Fruit fly (Drosophila melanogaster) whole organism, embryonic: ENCODE results near the gene CG14567.

Experiments used
- Atf3 ChIP-seq: fragments of 200-800 bp; sonication (Bioruptor generic); optimal IDR thresholded peaks from 3 replicates; lab custom pipeline; 2016; ENCODE audit warnings: missing biosample characterization, missing genetic modification characterization
- B-H2 ChIP-seq: fragments of 200-800 bp; sonication (Bioruptor generic); optimal IDR thresholded peaks from 2 replicates; lab custom pipeline; 2018; ENCODE audit warnings: missing biosample characterization, mild to moderate bottlenecking, missing genetic modification characterization
- CG10543 ChIP-seq: fragments of 200-800 bp; sonication (Bioruptor generic); optimal IDR thresholded peaks from 3 replicates; lab custom pipeline; 2017; ENCODE audit warnings: missing biosample characterization, mild to moderate bottlenecking, missing genetic modification characterization, moderate library complexity
- CG11456 ChIP-seq: fragments of 200-800 bp; sonication (Bioruptor generic); IDR thresholded peaks from 3 replicates; pipeline ENCODE4 v1.3.6; 2022; ENCODE audit warnings: missing biosample characterization, missing genetic modification characterization
- CG11696 ChIP-seq: fragments of 200-800 bp; sonication (Bioruptor generic); IDR thresholded peaks from 2 replicates; pipeline ENCODE4 v1.3.6; 2022; ENCODE audit warnings: missing biosample characterization, missing genetic modification characterization
- CG13624 ChIP-seq: fragments of 200-800 bp; sonication (Bioruptor generic); optimal IDR thresholded peaks from 2 replicates; lab custom pipeline; 2016; ENCODE audit warnings: missing biosample characterization, missing genetic modification characterization
- CG14014 ChIP-seq: fragments of 200-800 bp; sonication (Bioruptor generic); IDR thresholded peaks from 2 replicates; pipeline ENCODE4 v1.3.6; 2022; ENCODE audit warnings: missing biosample characterization, missing genetic modification characterization
- CG17802 ChIP-seq: fragments of 200-800 bp; sonication (Bioruptor generic); optimal IDR thresholded peaks from 2 replicates; lab custom pipeline; 2018; ENCODE audit warnings: missing biosample characterization, mild to moderate bottlenecking, missing genetic modification characterization, moderate library complexity
- CG2120 ChIP-seq: fragments of 200-800 bp; sonication (Bioruptor generic); optimal IDR thresholded peaks from 3 replicates; lab custom pipeline; 2016; ENCODE audit warnings: missing biosample characterization, missing genetic modification characterization
- CG32767 ChIP-seq: fragments of 200-800 bp; sonication (Bioruptor generic); IDR thresholded peaks from 2 replicates; pipeline ENCODE4 v1.3.6; 2022; ENCODE audit warnings: missing biosample characterization, missing genetic modification characterization
- CG33557 ChIP-seq: fragments of 200-800 bp; sonication (Bioruptor generic); optimal IDR thresholded peaks from 2 replicates; lab custom pipeline; 2019; ENCODE audit warnings: missing biosample characterization, mild to moderate bottlenecking, missing genetic modification characterization, moderate library complexity
- CG4404 ChIP-seq: fragments of 200-800 bp; sonication (Bioruptor generic); IDR thresholded peaks from 2 replicates; pipeline ENCODE4 v1.3.6; 2022; ENCODE audit warnings: missing biosample characterization, missing genetic modification characterization
- CG6272 ChIP-seq: fragments of 200-800 bp; sonication (Bioruptor generic); IDR thresholded peaks from 2 replicates; pipeline ENCODE4 v1.3.6; 2022; ENCODE audit warnings: missing biosample characterization, missing genetic modification characterization
- CG6654 ChIP-seq: fragments of 200-800 bp; sonication (Bioruptor generic); optimal IDR thresholded peaks from 2 replicates; lab custom pipeline; 2017; ENCODE audit warnings: missing biosample characterization, mild to moderate bottlenecking, missing genetic modification characterization
- CG8924 ChIP-seq: fragments of 200-800 bp; optimal IDR thresholded peaks from 3 replicates; lab custom pipeline; 2019; ENCODE audit warnings: missing biosample characterization, mild to moderate bottlenecking, missing genetic modification characterization, moderate library complexity
- CG9609 ChIP-seq: fragments of 200-800 bp; sonication (Bioruptor generic); optimal IDR thresholded peaks from 3 replicates; lab custom pipeline; 2016; ENCODE audit warnings: missing biosample characterization, missing genetic modification characterization
- Dll ChIP-seq: fragments of 200-800 bp; sonication (Bioruptor generic); IDR thresholded peaks from 4 replicates; pipeline ENCODE4 v1.3.6; 2022; ENCODE audit warnings: missing biosample characterization, missing genetic modification characterization; ENCODE audit not compliant: partially characterized antibody
- Elba2 ChIP-seq: fragments of 200-800 bp; sonication (Bioruptor generic); optimal IDR thresholded peaks from 3 replicates; lab custom pipeline; 2016; ENCODE audit warnings: missing biosample characterization, missing genetic modification characterization
- HmgZ ChIP-seq: fragments of 200-800 bp; sonication (Bioruptor generic); optimal IDR thresholded peaks from 2 replicates; lab custom pipeline; 2018; ENCODE audit warnings: missing biosample characterization, mild to moderate bottlenecking, missing genetic modification characterization
- Hr51 ChIP-seq, 2 experiments: fragments of 200-800 bp; sonication (Bioruptor generic); optimal IDR thresholded peaks; 2 replicates in 1 of 2; 3 replicates in 1 of 2; lab custom pipeline; 2016 to 2018; ENCODE audit warnings: missing biosample characterization in 2 of 2, missing genetic modification characterization in 2 of 2, mild to moderate bottlenecking in 1 of 2, moderate library complexity in 1 of 2
- Hsf ChIP-seq: fragments of 200-800 bp; sonication (Bioruptor generic); optimal IDR thresholded peaks from 3 replicates; lab custom pipeline; 2016; ENCODE audit warnings: missing biosample characterization, missing genetic modification characterization
- Lhr ChIP-seq: fragments of 200-800 bp; sonication (Bioruptor generic); optimal IDR thresholded peaks from 3 replicates; lab custom pipeline; 2017; ENCODE audit warnings: mild to moderate bottlenecking, missing biosample characterization, missing genetic modification reagents, missing genetic modification characterization
- Mes4 ChIP-seq: fragments of 200-800 bp; sonication (Bioruptor generic); optimal IDR thresholded peaks from 2 replicates; lab custom pipeline; 2016; ENCODE audit warnings: missing biosample characterization, missing genetic modification characterization
- Neu2 ChIP-seq: fragments of 200-800 bp; sonication (Bioruptor generic); optimal IDR thresholded peaks from 3 replicates; lab custom pipeline; 2016; ENCODE audit warnings: missing biosample characterization, missing genetic modification characterization, borderline replicate concordance
- Opbp ChIP-seq: fragments of 200-800 bp; sonication (Bioruptor generic); IDR thresholded peaks from 3 replicates; pipeline ENCODE4 v1.3.6; 2022; ENCODE audit warnings: missing biosample characterization, missing genetic modification characterization; ENCODE audit not compliant: partially characterized antibody
- Ptx1 ChIP-seq: fragments of 200-800 bp; sonication (Bioruptor generic); IDR thresholded peaks from 2 replicates; pipeline ENCODE4 v1.3.6; 2022; ENCODE audit warnings: missing biosample characterization, missing genetic modification characterization
- Rfx ChIP-seq: fragments of 200-800 bp; sonication (Bioruptor generic); IDR thresholded peaks from 2 replicates; pipeline ENCODE4 v1.3.6; 2022; ENCODE audit warnings: missing biosample characterization, missing genetic modification characterization
- Sox102F ChIP-seq: fragments of 200-800 bp; sonication (Bioruptor generic); optimal IDR thresholded peaks from 2 replicates; lab custom pipeline; 2018; ENCODE audit warnings: missing biosample characterization, mild to moderate bottlenecking, missing genetic modification characterization, moderate library complexity
- Ssrp ChIP-seq: fragments of 200-800 bp; sonication (Bioruptor generic); optimal IDR thresholded peaks from 2 replicates; lab custom pipeline; 2018; ENCODE audit warnings: missing biosample characterization, mild to moderate bottlenecking, missing genetic modification characterization, moderate library complexity
- YL-1 ChIP-seq: fragments of 200-800 bp; sonication (Bioruptor generic); optimal IDR thresholded peaks from 3 replicates; lab custom pipeline; 2017; ENCODE audit warnings: missing biosample characterization, mild to moderate bottlenecking, missing genetic modification characterization
- ara ChIP-seq: fragments of 200-800 bp; sonication (Bioruptor generic); IDR thresholded peaks from 2 replicates; pipeline ENCODE4 v1.3.6; 2022; ENCODE audit warnings: missing biosample characterization, missing genetic modification characterization
- chn ChIP-seq: fragments of 200-800 bp; sonication (Bioruptor generic); optimal IDR thresholded peaks from 2 replicates; lab custom pipeline; 2016; ENCODE audit warnings: missing biosample characterization, missing genetic modification characterization
- dmrt99B ChIP-seq: fragments of 200-800 bp; sonication (Bioruptor generic); optimal IDR thresholded peaks from 2 replicates; lab custom pipeline; 2018; ENCODE audit warnings: missing biosample characterization, mild to moderate bottlenecking, missing genetic modification characterization, moderate library complexity
- exex ChIP-seq: fragments of 200-800 bp; sonication (Bioruptor generic); optimal IDR thresholded peaks from 4 replicates; lab custom pipeline; 2018; ENCODE audit warnings: missing biosample characterization, mild to moderate bottlenecking, missing genetic modification characterization, moderate library complexity
- grn ChIP-seq: fragments of 200-800 bp; sonication (Bioruptor generic); optimal IDR thresholded peaks from 3 replicates; lab custom pipeline; 2017; ENCODE audit warnings: missing biosample characterization, missing genetic modification characterization
- ind ChIP-seq: fragments of 200-800 bp; sonication (Bioruptor generic); optimal IDR thresholded peaks from 3 replicates; lab custom pipeline; 2016; ENCODE audit warnings: missing biosample characterization, missing genetic modification characterization
- jing ChIP-seq: fragments of 200-800 bp; sonication (Bioruptor generic); optimal IDR thresholded peaks from 2 replicates; lab custom pipeline; 2018; ENCODE audit warnings: missing biosample characterization, mild to moderate bottlenecking, missing genetic modification characterization
- ken ChIP-seq: fragments of 200-800 bp; sonication (Bioruptor generic); IDR thresholded peaks from 3 replicates; pipeline ENCODE4 v1.3.6; 2022; ENCODE audit warnings: missing biosample characterization, missing genetic modification characterization
- maf-S ChIP-seq: fragments of 200-800 bp; sonication (Bioruptor generic); optimal IDR thresholded peaks from 2 replicates; lab custom pipeline; 2016; ENCODE audit warnings: missing biosample characterization, missing genetic modification characterization
- mld ChIP-seq: fragments of 200-800 bp; sonication (Bioruptor generic); IDR thresholded peaks from 3 replicates; pipeline ENCODE4 v1.3.6; 2022; ENCODE audit warnings: missing biosample characterization, missing genetic modification characterization; ENCODE audit not compliant: partially characterized antibody
- oc ChIP-seq: fragments of 200-800 bp; sonication (Bioruptor generic); optimal IDR thresholded peaks from 2 replicates; lab custom pipeline; 2018; ENCODE audit warnings: missing biosample characterization, mild to moderate bottlenecking, missing genetic modification characterization, moderate library complexity
- pan ChIP-seq, 4 experiments: fragments of >200 bp in 3 of 4; fragments of 200-800 bp in 1 of 4; sonication (Bioruptor generic) in 1 of 4; optimal IDR thresholded peaks in 3 of 4; IDR thresholded peaks in 1 of 4; 2 replicates each; pipeline versions ENCODE4 v1.3.6 to Lab custom; 2017 to 2022; ENCODE audit warnings: missing biosample characterization in 2 of 4, missing genetic modification characterization in 2 of 4, mixed read lengths in 1 of 4
- pros ChIP-seq: fragments of 200-800 bp; sonication (Bioruptor generic); optimal IDR thresholded peaks from 3 replicates; lab custom pipeline; 2019; ENCODE audit warnings: missing biosample characterization, mild to moderate bottlenecking, missing genetic modification characterization, moderate library complexity
- sd ChIP-seq: fragments of 200-800 bp; sonication (Bioruptor generic); optimal IDR thresholded peaks from 3 replicates; lab custom pipeline; 2018; ENCODE audit warnings: missing biosample characterization, mild to moderate bottlenecking, missing genetic modification characterization, moderate library complexity
- sima ChIP-seq: fragments of 200-800 bp; sonication (Bioruptor generic); optimal IDR thresholded peaks from 2 replicates; lab custom pipeline; 2016; ENCODE audit warnings: missing biosample characterization, missing genetic modification characterization
- slp2 ChIP-seq: fragments of 200-800 bp; sonication (Bioruptor generic); optimal IDR thresholded peaks from 2 replicates; lab custom pipeline; 2016; ENCODE audit warnings: missing biosample characterization, missing genetic modification characterization
- sr ChIP-seq: fragments of 200-800 bp; sonication (Bioruptor generic); IDR thresholded peaks from 3 replicates; pipeline ENCODE4 v1.3.6; 2022; ENCODE audit warnings: missing biosample characterization, missing genetic modification characterization
- toy ChIP-seq: fragments of 200-800 bp; sonication (Bioruptor generic); IDR thresholded peaks from 2 replicates; pipeline ENCODE4 v1.3.6; 2022; ENCODE audit warnings: missing biosample characterization, missing genetic modification characterization
- tx ChIP-seq: fragments of 200-800 bp; sonication (Bioruptor generic); optimal IDR thresholded peaks from 2 replicates; lab custom pipeline; 2016; ENCODE audit warnings: missing biosample characterization, missing genetic modification characterization
- wor ChIP-seq: fragments of 200-800 bp; sonication (Bioruptor generic); IDR thresholded peaks from 2 replicates; pipeline ENCODE4 v1.3.6; 2022; ENCODE audit warnings: missing biosample characterization, missing genetic modification characterization

CG14567 gene

dm6 chr3L:21728616-21729047, 9.6 kb downstream of the CG14567 start, which contains the start of the genes CG11247 and Polr2H (continued):
- peak; percentile 77; the same call in 1 of the 2 replicates for TF ChIP-seq CG32767 (GFP tag; lab: Robert Waterston, UW)
- TF ChIP-seq ken (GFP tag; lab: Robert Waterston, UW) = peak; percentile 95
- peak; percentile 95 for TF ChIP-seq CG4404 (GFP tag; lab: Robert Waterston, UW)
- peak; percentile 61 for TF ChIP-seq sima (GFP tag; lab: Kevin White, UChicago)
- TF ChIP-seq wor (GFP tag; lab: Robert Waterston, UW) = peak; percentile 86
- peak; percentile 83 for TF ChIP-seq Lhr (GFP tag; lab: Kevin White, UChicago)
- TF ChIP-seq CG11456 (GFP tag; lab: Robert Waterston, UW) = peak; percentile 94
- peak; percentile 89 for TF ChIP-seq CG14014 (GFP tag; lab: Robert Waterston, UW)
- TF ChIP-seq CG11696 (GFP tag; lab: Robert Waterston, UW) = peak; percentile 46; the same call in 1 of the 2 replicates
- TF ChIP-seq ara = peak; percentile 88
- TF ChIP-seq dmrt99B = peak; percentile 72
- TF ChIP-seq CG33557 (GFP tag; lab: Kevin White, UChicago) = peak; percentile 72
- TF ChIP-seq CG2120 (GFP tag; lab: Kevin White, UChicago) = peak; percentile 97
- no peak for TF ChIP-seq mld
- TF ChIP-seq Sox102F (GFP tag; lab: Kevin White, UChicago) = peak; percentile 89
- TF ChIP-seq pan (optimal IDR thresholded peaks at IDR 0.05; lab: Kevin White, UChicago) = no peak
- peak in 1 of 2 experiments; percentile 90 for TF ChIP-seq pan (GFP tag; optimal IDR thresholded peaks at IDR 0.05 in 1 of 2, IDR thresholded peaks at IDR 0.05 in 1 of 2)
- peak; percentile 79 for TF ChIP-seq jing (GFP tag; lab: Kevin White, UChicago)
- peak; percentile 30 for TF ChIP-seq grn (GFP tag; lab: Kevin White, UChicago)
- TF ChIP-seq Rfx (GFP tag; lab: Robert Waterston, UW) = peak; percentile 96
- TF ChIP-seq YL-1 = peak; percentile 81
- TF ChIP-seq CG6272 (GFP tag; lab: Robert Waterston, UW) = peak; percentile 95
- peak; percentile 81 for TF ChIP-seq Neu2
- TF ChIP-seq Elba2 (GFP tag; lab: Kevin White, UChicago) = peak; percentile 79
- TF ChIP-seq ind (GFP tag; lab: Kevin White, UChicago) = peak; percentile 97
- peak; percentile 72 for TF ChIP-seq Mes4
- TF ChIP-seq oc (tag; lab: Kevin White, UChicago) = peak; percentile 59
- peak; percentile 96 for TF ChIP-seq CG13624 (GFP tag; lab: Kevin White, UChicago)
- TF ChIP-seq pros (GFP tag; lab: Kevin White, UChicago) = no peak
- TF ChIP-seq sr (GFP tag; lab: Robert Waterston, UW) = peak; percentile 73; the same call in 2 of the 3 replicates
- peak; percentile 86 for TF ChIP-seq CG17802 (tag; lab: Kevin White, UChicago)
- TF ChIP-seq Opbp (GFP tag; lab: Robert Waterston, UW) = peak; percentile 79
- TF ChIP-seq Ssrp (tag; lab: Kevin White, UChicago) = peak; percentile 89
- TF ChIP-seq slp2 (GFP tag; lab: Kevin White, UChicago) = peak; percentile 89
- peak; percentile 79; the same call in 1 of the 2 replicates for TF ChIP-seq toy (GFP tag; lab: Robert Waterston, UW)
- TF ChIP-seq chn (GFP tag; lab: Kevin White, UChicago) = peak; percentile 96
- peak; percentile 94 for TF ChIP-seq HmgZ (tag; lab: Kevin White, UChicago)
- TF ChIP-seq CG6654 (GFP tag; lab: Kevin White, UChicago) = peak; percentile 72
- peak; percentile 73 for TF ChIP-seq B-H2
- peak; percentile 97 for TF ChIP-seq CG9609 (GFP tag; lab: Kevin White, UChicago)
- TF ChIP-seq CG10543 (GFP tag; lab: Kevin White, UChicago) = peak; percentile 73
- TF ChIP-seq Dll (GFP tag; lab: Robert Waterston, UW) = peak; percentile 87
- TF ChIP-seq exex (tag; lab: Kevin White, UChicago) = no peak
- peak; percentile 93 for TF ChIP-seq maf-S (GFP tag; lab: Kevin White, UChicago)
- peak; percentile 83 for TF ChIP-seq CG8924 (tag; lab: Kevin White, UChicago)
- TF ChIP-seq Atf3 (GFP tag; lab: Kevin White, UChicago) = peak; percentile 90
- TF ChIP-seq tx (GFP tag; lab: Kevin White, UChicago) = peak; percentile 96
- TF ChIP-seq Hsf (GFP tag; lab: Kevin White, UChicago) = peak; percentile 97
- peak; percentile 83 to 88 for TF ChIP-seq Hr51 (GFP tag; optimal IDR thresholded peaks at IDR 0.05; lab: Kevin White, UChicago)
- peak; percentile 96 for TF ChIP-seq Ptx1
- no peak for TF ChIP-seq sd (tag; lab: Kevin White, UChicago)
